Fruit fly (Drosophila melanogaster) whole organism: ENCODE data around the gene Ppt2.

Experiments used
- psq ChIP-seq: fragments of >200 bp; optimal IDR thresholded peaks from 2 replicates; lab custom pipeline; 2017
- usp ChIP-seq: fragments of >200 bp; optimal IDR thresholded peaks from 2 replicates; lab custom pipeline; 2017; ENCODE audit warnings: missing biosample characterization, missing genetic modification characterization, mixed read lengths

- TF ChIP-seq psq (lab: Kevin White, UChicago) (no peak), usp (no peak)
These were observed 42.0 kb downstream of the Ppt2 start for dm6 chr2L:11322115-11322514.
